Fruit fly (Drosophila melanogaster) whole organism, wandering third instar larva: ENCODE data around the gene CG32683.

ENCODE experiments used
- Abd-B ChIP-seq: fragments of >200 bp; optimal IDR thresholded peaks from 2 replicates; lab custom pipeline; 2017; ENCODE audit warnings: missing biosample characterization, missing genetic modification characterization
- CG32264 ChIP-seq: fragments of 200-800 bp; sonication (Bioruptor generic); optimal IDR thresholded peaks from 2 replicates; lab custom pipeline; 2016; ENCODE audit warnings: missing biosample characterization, missing genetic modification characterization
- CG9705 ChIP-seq: fragments of 200-800 bp; sonication (Bioruptor generic); optimal IDR thresholded peaks from 2 replicates; lab custom pipeline; 2018; ENCODE audit warnings: missing biosample characterization, mild to moderate bottlenecking, missing genetic modification characterization
- CrebA ChIP-seq: fragments of 200-800 bp; sonication (Bioruptor generic); optimal IDR thresholded peaks from 2 replicates; lab custom pipeline; 2016; ENCODE audit warnings: missing biosample characterization, mild to moderate bottlenecking, missing genetic modification characterization, borderline replicate concordance
- Dfd ChIP-seq: fragments of >200 bp; optimal IDR thresholded peaks from 2 replicates; lab custom pipeline; 2017; ENCODE audit warnings: missing biosample characterization, missing genetic modification characterization
- Dif ChIP-seq: fragments of 200-275, 200-300 bp; sonication (Bioruptor generic); optimal IDR thresholded peaks from 2 replicates; lab custom pipeline; 2018; ENCODE audit warnings: missing biosample characterization, missing genetic modification characterization; ENCODE audit not compliant: partially characterized antibody
- GATAd ChIP-seq: sonication (Bioruptor generic); optimal IDR thresholded peaks from 2 replicates; lab custom pipeline; 2016; ENCODE audit warnings: missing biosample characterization, missing genetic modification characterization
- HLH106 ChIP-seq: fragments of 200-800 bp; optimal IDR thresholded peaks from 3 replicates; lab custom pipeline; 2019; ENCODE audit warnings: missing biosample characterization, mild to moderate bottlenecking, missing genetic modification characterization, moderate library complexity
- Hnf4 ChIP-seq: fragments of 200-800 bp; sonication (Bioruptor generic); optimal IDR thresholded peaks from 2 replicates; lab custom pipeline; 2016; ENCODE audit warnings: missing biosample characterization, mild to moderate bottlenecking, missing genetic modification characterization
- Hr78 ChIP-seq: fragments of >200 bp; optimal IDR thresholded peaks from 2 replicates; lab custom pipeline; 2017; ENCODE audit warnings: missing biosample characterization, missing genetic modification characterization
- Hr83 ChIP-seq: fragments of 200-300 bp; sonication (Bioruptor generic); optimal IDR thresholded peaks from 2 replicates; lab custom pipeline; 2016; ENCODE audit warnings: missing biosample characterization, mild to moderate bottlenecking, missing genetic modification characterization, moderate library complexity; ENCODE audit not compliant: poor library complexity, severe bottlenecking
- Jra ChIP-seq: sonication (Bioruptor generic); optimal IDR thresholded peaks from 2 replicates; lab custom pipeline; 2016; ENCODE audit warnings: missing biosample characterization, missing genetic modification characterization
- Mio ChIP-seq: sonication (Bioruptor generic); optimal IDR thresholded peaks from 2 replicates; lab custom pipeline; 2016; ENCODE audit warnings: missing biosample characterization, missing genetic modification characterization
- Myc ChIP-seq: fragments of >200 bp; optimal IDR thresholded peaks from 2 replicates; lab custom pipeline; 2017
- N ChIP-seq: fragments of >200 bp; optimal IDR thresholded peaks from 2 replicates; lab custom pipeline; 2018; ENCODE audit warnings: missing biosample characterization, missing external identifiers, missing genetic modification characterization
- OdsH ChIP-seq: fragments of 200-800 bp; sonication (Bioruptor generic); optimal IDR thresholded peaks from 2 replicates; lab custom pipeline; 2016; ENCODE audit warnings: missing biosample characterization, mild to moderate bottlenecking, missing genetic modification characterization
- Rel ChIP-seq, 2 experiments: fragments of 200-800 bp; sonication (Bioruptor generic) in 1 of 2; optimal IDR thresholded peaks; 2 replicates in 1 of 2; 3 replicates in 1 of 2; lab custom pipeline; 2016 to 2019; ENCODE audit warnings: mild to moderate bottlenecking in 2 of 2, missing biosample characterization in 2 of 2, missing genetic modification characterization in 2 of 2, moderate library complexity in 1 of 2
- Sp1 ChIP-seq: fragments of 200-800 bp; sonication (Bioruptor generic); optimal IDR thresholded peaks from 3 replicates; lab custom pipeline; 2019; ENCODE audit warnings: missing biosample characterization, mild to moderate bottlenecking, missing genetic modification characterization, moderate library complexity
- Vsx2 ChIP-seq: fragments of 200-300, 225-300 bp; sonication (Bioruptor generic); optimal IDR thresholded peaks from 2 replicates; lab custom pipeline; 2018; ENCODE audit warnings: missing biosample characterization, missing genetic modification characterization; ENCODE audit not compliant: partially characterized antibody
- br ChIP-seq: fragments of 200-800 bp; sonication (Bioruptor generic); optimal IDR thresholded peaks from 2 replicates; lab custom pipeline; 2016; ENCODE audit warnings: missing biosample characterization, missing genetic modification characterization
- brk ChIP-seq: fragments of 200-800 bp; sonication (Bioruptor generic); optimal IDR thresholded peaks from 2 replicates; lab custom pipeline; 2016; ENCODE audit warnings: missing biosample characterization, mild to moderate bottlenecking, missing genetic modification characterization
- dl ChIP-seq, 2 experiments: fragments of 175-275, 200-275 bp in 1 of 2; fragments of 200-275 bp in 1 of 2; sonication (Bioruptor generic); optimal IDR thresholded peaks; lab custom pipeline; 2018; ENCODE audit warnings: mild to moderate bottlenecking in 2 of 2, missing biosample characterization in 2 of 2, missing genetic modification characterization in 2 of 2, moderate library complexity in 2 of 2; ENCODE audit not compliant: partially characterized antibody in 2 of 2, insufficient read depth in 1 of 2
- dmrt93B ChIP-seq: fragments of 200-800 bp; sonication (Bioruptor generic); optimal IDR thresholded peaks from 2 replicates; lab custom pipeline; 2018; ENCODE audit warnings: missing biosample characterization, mild to moderate bottlenecking, missing genetic modification characterization
- dsf ChIP-seq: sonication (Bioruptor generic); optimal IDR thresholded peaks from 2 replicates; lab custom pipeline; 2016; ENCODE audit warnings: missing biosample characterization, missing genetic modification characterization, borderline replicate concordance
- ey ChIP-seq: fragments of 200-800 bp; sonication (Bioruptor generic); optimal IDR thresholded peaks from 2 replicates; lab custom pipeline; 2016; ENCODE audit warnings: missing biosample characterization, missing genetic modification characterization
- foxo ChIP-seq, 2 experiments: fragments of 200-800 bp; sonication (Bioruptor generic); optimal IDR thresholded peaks; 2 replicates in 1 of 2; 3 replicates in 1 of 2; lab custom pipeline; 2016 to 2017; ENCODE audit warnings: missing biosample characterization in 2 of 2, missing genetic modification characterization in 2 of 2
- fru ChIP-seq: fragments of 200-800 bp; sonication (Bioruptor generic); optimal IDR thresholded peaks from 3 replicates; lab custom pipeline; 2016; ENCODE audit warnings: missing biosample characterization, mild to moderate bottlenecking, missing genetic modification characterization
- h ChIP-seq: fragments of 200-800 bp; sonication (Bioruptor generic); optimal IDR thresholded peaks from 3 replicates; lab custom pipeline; 2016; ENCODE audit warnings: missing biosample characterization, mild to moderate bottlenecking, missing genetic modification characterization
- jim ChIP-seq: fragments of 175-275, 200-325 bp; sonication (Bioruptor generic); optimal IDR thresholded peaks from 2 replicates; lab custom pipeline; 2016; ENCODE audit warnings: missing biosample characterization, mild to moderate bottlenecking, missing genetic modification characterization
- lola ChIP-seq: fragments of >200 bp; optimal IDR thresholded peaks from 2 replicates; lab custom pipeline; 2017; ENCODE audit warnings: missing biosample characterization, missing genetic modification characterization
- pan ChIP-seq: fragments of >200 bp; optimal IDR thresholded peaks from 2 replicates; lab custom pipeline; 2017
- psq ChIP-seq: fragments of 200-800 bp; sonication (Bioruptor generic); optimal IDR thresholded peaks from 3 replicates; lab custom pipeline; 2017; ENCODE audit warnings: missing biosample characterization, mild to moderate bottlenecking, missing genetic modification characterization, moderate library complexity
- rgr ChIP-seq: fragments of 200-800 bp; sonication (Bioruptor generic); optimal IDR thresholded peaks from 3 replicates; lab custom pipeline; 2016; ENCODE audit warnings: missing biosample characterization, mild to moderate bottlenecking, missing genetic modification characterization
- sage ChIP-seq: fragments of 200-800 bp; sonication (Bioruptor generic); optimal IDR thresholded peaks from 2 replicates; lab custom pipeline; 2016; ENCODE audit warnings: missing biosample characterization, mild to moderate bottlenecking, missing genetic modification characterization
- sv ChIP-seq: fragments of 200-800 bp; sonication (Bioruptor generic); optimal IDR thresholded peaks from 3 replicates; lab custom pipeline; 2016; ENCODE audit warnings: missing biosample characterization, missing genetic modification characterization
- tai ChIP-seq: sonication (Bioruptor generic); optimal IDR thresholded peaks from 2 replicates; lab custom pipeline; 2016; ENCODE audit warnings: missing biosample characterization, missing genetic modification characterization
- usp ChIP-seq: fragments of >200 bp; optimal IDR thresholded peaks from 2 replicates; lab custom pipeline; 2017; ENCODE audit warnings: missing biosample characterization, missing genetic modification characterization
- woc ChIP-seq: sonication (Bioruptor generic); optimal IDR thresholded peaks from 2 replicates; lab custom pipeline; 2016; ENCODE audit warnings: missing biosample characterization, mild to moderate bottlenecking, missing genetic modification characterization

CG32683 gene

DNA sequence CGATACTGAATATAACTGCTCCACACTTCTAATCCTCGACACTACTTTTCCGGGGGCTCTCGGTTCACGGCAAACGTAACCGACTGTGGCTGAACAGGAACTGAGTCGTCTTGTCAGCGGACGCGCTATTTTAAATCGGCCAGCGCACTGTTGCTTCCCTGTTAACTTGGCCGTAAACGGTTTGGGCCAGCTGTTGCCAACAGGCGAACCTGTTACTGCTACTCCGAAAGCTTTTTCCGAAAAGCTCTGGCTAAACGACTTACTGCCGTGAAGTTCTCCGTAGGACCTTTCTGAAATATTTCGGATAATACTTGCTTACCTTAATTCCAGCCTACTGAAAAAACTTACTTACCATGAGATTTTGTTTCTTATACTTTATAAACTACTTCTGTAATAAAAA lies at the start of gene CG32683:
Gene CG32683 (minus strand): TSS at position 101 of the 400 bp plus-strand sequence.
- no peak for TF ChIP-seq pan
- no peak for TF ChIP-seq Dfd (GFP tag; lab: Kevin White, UChicago)
- no peak for TF ChIP-seq psq (GFP tag; lab: Kevin White, UChicago)
- TF ChIP-seq Rel (GFP tag; optimal IDR thresholded peaks at IDR 0.05; lab: Kevin White, UChicago): no peak
- no peak for TF ChIP-seq Rel (tag; optimal IDR thresholded peaks at IDR 0.05; lab: Kevin White, UChicago)
- no peak for TF ChIP-seq Sp1
- no peak for TF ChIP-seq dl (GFP tag; optimal IDR thresholded peaks at IDR 0.05; lab: Kevin White, UChicago; ENCODE audit: insufficient read depth in 1 of 2, partially characterized antibody in 2 of 2)
- TF ChIP-seq dmrt93B: no peak
- TF ChIP-seq fru (GFP tag; lab: Kevin White, UChicago): no peak
- no peak for TF ChIP-seq CG32264 (GFP tag; lab: Kevin White, UChicago)
- no peak for TF ChIP-seq usp (GFP tag; lab: Kevin White, UChicago)
- no peak for TF ChIP-seq woc (GFP tag; lab: Kevin White, UChicago)
- no peak for TF ChIP-seq ey
- TF ChIP-seq Hr78 (GFP tag; lab: Kevin White, UChicago): no peak

DNA sequence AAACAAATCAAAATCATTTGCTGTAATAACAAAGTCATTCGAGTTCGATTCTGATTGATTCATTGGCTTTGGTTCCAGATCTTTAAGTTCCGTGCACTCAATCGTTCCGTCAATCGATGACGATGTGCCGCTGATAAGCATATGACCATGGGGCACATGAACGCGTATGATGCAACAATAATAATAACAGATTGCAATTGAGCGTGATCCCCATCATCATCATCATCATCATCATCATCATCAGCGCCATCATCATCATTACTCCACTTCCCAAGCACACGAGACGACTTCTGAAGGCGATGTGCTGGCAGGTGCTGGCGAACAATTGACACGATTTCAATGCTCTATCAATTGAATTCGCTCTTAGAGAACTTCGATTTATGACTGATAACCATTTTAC lies 41.6 kb upstream of the CG32683 start:
- no peak for TF ChIP-seq Rel (GFP tag; optimal IDR thresholded peaks at IDR 0.05; lab: Kevin White, UChicago)
- peak; percentile 34 for TF ChIP-seq Rel (tag; optimal IDR thresholded peaks at IDR 0.05; lab: Kevin White, UChicago)
- TF ChIP-seq tai: no peak
- TF ChIP-seq, all 38 proteins: peak for 1

DNA sequence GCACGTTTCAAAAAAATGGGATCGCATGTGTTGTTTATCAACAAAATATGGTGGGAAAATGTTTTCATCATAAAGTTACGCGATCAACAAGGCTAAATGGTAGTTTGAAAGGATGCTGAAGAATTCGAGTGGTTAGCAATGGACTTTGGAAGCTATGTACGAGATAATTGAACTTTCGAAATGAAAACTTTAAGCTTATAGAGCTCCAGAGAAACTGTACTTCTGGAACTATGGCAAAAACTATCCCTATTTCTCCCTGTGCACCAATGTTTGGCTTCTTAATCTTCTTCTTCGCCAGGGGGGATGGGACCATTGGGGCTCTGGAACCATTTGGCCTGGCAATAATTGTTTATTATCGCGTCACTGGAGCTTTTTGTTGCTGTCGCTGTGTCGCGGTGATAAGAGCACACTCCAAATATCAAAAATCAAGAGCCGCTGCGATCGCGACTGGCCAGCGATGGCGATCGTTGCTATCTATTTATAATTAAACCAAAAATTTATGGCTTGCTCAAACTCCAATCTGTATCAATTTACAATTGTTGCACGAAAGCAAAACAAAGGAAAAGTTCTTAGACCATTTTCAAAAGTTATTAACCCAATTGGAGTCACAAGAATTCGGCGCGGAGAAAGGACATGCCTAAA lies 33.4 kb upstream of the CG32683 start:
- no peak for TF ChIP-seq CG9705 (GFP tag; lab: Kevin White, UChicago)
- no peak for TF ChIP-seq tai
- TF ChIP-seq pan: no peak
- no peak for TF ChIP-seq lola
- peak; percentile 13 for TF ChIP-seq woc (GFP tag; lab: Kevin White, UChicago)
- TF ChIP-seq Sp1: peak; percentile 72
- no peak for TF ChIP-seq jim (GFP tag; lab: Kevin White, UChicago)
- no peak for TF ChIP-seq Myc (lab: Kevin White, UChicago)
- no peak for TF ChIP-seq N (GFP tag; lab: Kevin White, UChicago)
- no peak for TF ChIP-seq CrebA (GFP tag; lab: Kevin White, UChicago)
- TF ChIP-seq Abd-B: no peak
- no peak for TF ChIP-seq Mio (GFP tag; lab: Kevin White, UChicago)
- TF ChIP-seq OdsH: peak; percentile 71
- peak; percentile 82 for TF ChIP-seq fru (GFP tag; lab: Kevin White, UChicago)
- TF ChIP-seq br (GFP tag; lab: Kevin White, UChicago): peak; percentile 72
- TF ChIP-seq Hr83 (GFP tag; lab: Kevin White, UChicago): no peak
- TF ChIP-seq Hnf4 (GFP tag; lab: Kevin White, UChicago): peak; percentile 13
- no peak for TF ChIP-seq GATAd (GFP tag; lab: Kevin White, UChicago)
- no peak for TF ChIP-seq Rel (GFP tag; optimal IDR thresholded peaks at IDR 0.05; lab: Kevin White, UChicago)
- TF ChIP-seq Rel (tag; optimal IDR thresholded peaks at IDR 0.05; lab: Kevin White, UChicago): peak; percentile 16
- TF ChIP-seq psq (GFP tag; lab: Kevin White, UChicago): peak; percentile 68
- TF ChIP-seq dsf: no peak
- TF ChIP-seq dmrt93B: peak; percentile 45
- no peak for TF ChIP-seq Vsx2
- TF ChIP-seq brk: no peak
- no peak for TF ChIP-seq CG32264 (GFP tag; lab: Kevin White, UChicago)
- TF ChIP-seq h (GFP tag; lab: Kevin White, UChicago): peak; percentile 77
- no peak for TF ChIP-seq sage (GFP tag; lab: Kevin White, UChicago)
- TF ChIP-seq foxo (GFP tag; optimal IDR thresholded peaks at IDR 0.05; lab: Kevin White, UChicago): peak in 1 of 2 experiments; percentile 76
- TF ChIP-seq sv (GFP tag; lab: Kevin White, UChicago): no peak
- no peak for TF ChIP-seq Dif (GFP tag; lab: Kevin White, UChicago)
- TF ChIP-seq usp (GFP tag; lab: Kevin White, UChicago): no peak
- TF ChIP-seq HLH106 (tag; lab: Kevin White, UChicago): peak; percentile 72
- no peak for TF ChIP-seq Dfd (GFP tag; lab: Kevin White, UChicago)
- TF ChIP-seq Hr78 (GFP tag; lab: Kevin White, UChicago): no peak
- peak; percentile 79 for TF ChIP-seq ey
- TF ChIP-seq Jra (GFP tag; lab: Kevin White, UChicago): peak; percentile 26
- TF ChIP-seq rgr (GFP tag; lab: Kevin White, UChicago): peak; percentile 73
- TF ChIP-seq dl (GFP tag; optimal IDR thresholded peaks at IDR 0.05; lab: Kevin White, UChicago; ENCODE audit: insufficient read depth in 1 of 2, partially characterized antibody in 2 of 2): no peak
